Fruit fly (Drosophila melanogaster): ENCODE data around the gene yellow-k.
A peak's percentile ranks its signal among the peaks of the same experiment; 100 is the strongest.

The yellow-k gene

DNA sequence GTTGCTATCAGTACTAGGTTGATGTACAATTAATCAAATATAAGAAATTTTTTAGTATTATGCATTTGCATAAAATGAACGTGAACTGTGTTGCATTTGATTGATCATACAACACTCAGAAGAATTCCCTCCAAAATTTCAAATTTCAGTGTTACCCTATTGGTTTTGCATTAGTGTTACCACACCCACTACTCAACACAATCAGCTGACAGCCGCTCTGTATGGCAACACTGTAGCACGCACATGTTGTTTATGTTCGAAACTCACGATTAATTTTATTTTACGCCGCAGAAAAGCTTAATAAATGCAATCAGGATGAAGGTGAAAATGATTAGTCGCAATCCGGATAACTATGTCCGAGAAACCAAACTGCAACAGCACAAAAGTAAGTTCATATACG, 21.7 kb upstream of the yellow-k start, which contains the start of gene CG7275 (continued):
- TF ChIP-seq CG10462 (GFP tag; optimal IDR thresholded peaks at IDR 0.05) (no peak), tx (GFP tag; optimal IDR thresholded peaks at IDR 0.05) (no peak), CrebB (tag; optimal IDR thresholded peaks at IDR 0.05) (peak; percentile 12), CG14860 (GFP tag; IDR thresholded peaks at IDR 0.05; ENCODE audit: partially characterized antibody) (no peak), CTCF (GFP tag; optimal IDR thresholded peaks at IDR 0.05) (no peak), CG7271 (tag; optimal IDR thresholded peaks at IDR 0.05) (no peak), lmd (GFP tag; IDR thresholded peaks at IDR 0.05) (no peak), Blimp-1 (GFP tag; optimal IDR thresholded peaks at IDR 0.05) (no peak), CG32767 (GFP tag; IDR thresholded peaks at IDR 0.05) (no peak), unpg (GFP tag; optimal IDR thresholded peaks at IDR 0.05) (no peak), CG11093 (GFP tag; IDR thresholded peaks at IDR 0.05) (no peak), Hmr (GFP tag; optimal IDR thresholded peaks at IDR 0.05) (peak; percentile 11), CHES-1-like (GFP tag; optimal IDR thresholded peaks at IDR 0.05) (peak; percentile 9), CG10209 (GFP tag; optimal IDR thresholded peaks at IDR 0.05) (no peak), jing (GFP tag; optimal IDR thresholded peaks at IDR 0.05) (no peak), B-H2 (GFP tag; optimal IDR thresholded peaks at IDR 0.05) (peak; percentile 18), gro (GFP tag; optimal IDR thresholded peaks at IDR 0.05) (peak; percentile 17), CG6791 (GFP tag; IDR thresholded peaks at IDR 0.05; ENCODE audit: partially characterized antibody) (peak; percentile 57; the same call in 1 of the 3 replicates), hth (optimal IDR thresholded peaks at IDR 0.05) (no peak), ERR (GFP tag; optimal IDR thresholded peaks at IDR 0.05) (no peak), emc (GFP tag; optimal IDR thresholded peaks at IDR 0.05) (no peak), danr (GFP tag; IDR thresholded peaks at IDR 0.05) (no peak), Hmx (GFP tag; optimal IDR thresholded peaks at IDR 0.05) (no peak), Lpt (GFP tag; optimal IDR thresholded peaks at IDR 0.05) (no peak), CG9215 (GFP tag; IDR thresholded peaks at IDR 0.05) (no peak), Camta (GFP tag; optimal IDR thresholded peaks at IDR 0.05) (no peak), tna (GFP tag; IDR thresholded peaks at IDR 0.05; ENCODE audit: partially characterized antibody) (no peak), YL-1 (GFP tag; optimal IDR thresholded peaks at IDR 0.05) (peak; percentile 71), CG1792 (GFP tag; optimal IDR thresholded peaks at IDR 0.05) (no peak), sqz (GFP tag; optimal IDR thresholded peaks at IDR 0.05) (no peak), fd96Cb (tag; optimal IDR thresholded peaks at IDR 0.05) (no peak), CG13424 (tag; optimal IDR thresholded peaks at IDR 0.05) (peak; percentile 33), lola (GFP tag; optimal IDR thresholded peaks at IDR 0.05) (no peak), Dll (GFP tag; IDR thresholded peaks at IDR 0.05; ENCODE audit: partially characterized antibody) (peak; percentile 44; the same call in 1 of the 4 replicates), zfh2 (GFP tag; optimal IDR thresholded peaks at IDR 0.05) (no peak), CG9609 (GFP tag; optimal IDR thresholded peaks at IDR 0.05) (no peak), CG12744 (GFP tag; optimal IDR thresholded peaks at IDR 0.05) (no peak), tgo (GFP tag; IDR thresholded peaks at IDR 0.05) (no peak), mld (GFP tag; IDR thresholded peaks at IDR 0.05; ENCODE audit: partially characterized antibody) (no peak), TFAM (GFP tag; optimal IDR thresholded peaks at IDR 0.05) (no peak), HmgD (GFP tag; optimal IDR thresholded peaks at IDR 0.05) (no peak), CG13287 (GFP tag; IDR thresholded peaks at IDR 0.05; ENCODE audit: partially characterized antibody) (peak; percentile 71), lbe (GFP tag; optimal IDR thresholded peaks at IDR 0.05) (no peak), CG16863 (GFP tag; optimal IDR thresholded peaks at IDR 0.05) (no peak), CG6689 (GFP tag; IDR thresholded peaks at IDR 0.05) (no peak), Elba2 (GFP tag; optimal IDR thresholded peaks at IDR 0.05) (no peak), CG14710 (tag; optimal IDR thresholded peaks at IDR 0.05) (peak; percentile 100), gsb (GFP tag; IDR thresholded peaks at IDR 0.05) (no peak), disco-r (GFP tag; optimal IDR thresholded peaks at IDR 0.05) (no peak), gsb-n (tag; optimal IDR thresholded peaks at IDR 0.05) (no peak), hb (GFP tag; IDR thresholded peaks at IDR 0.05; ENCODE audit: partially characterized antibody) (no peak), Ssrp (tag; optimal IDR thresholded peaks at IDR 0.05) (no peak)

Data from whole organism, embryonic.